Worm (Caenorhabditis elegans) whole organism, L1 larva: ENCODE measurements around the gene R10F2.5.

Experiments used
- ets-5 ChIP-seq: fragments of 200-800 bp; sonication (Bioruptor generic); IDR thresholded peaks from 2 replicates; pipeline ENCODE4 v1.3.6; 2022; ENCODE audit warnings: missing genetic modification characterization, missing compliant biosample characterization
- nhr-11 ChIP-seq: fragments of 150-350 bp; optimal IDR thresholded peaks from 2 replicates; lab custom pipeline; 2014; ENCODE audit warnings: missing biosample characterization, missing genetic modification characterization
- sptf-1 ChIP-seq: fragments of 150-350 bp; optimal IDR thresholded peaks from 2 replicates; lab custom pipeline; 2014; ENCODE audit warnings: missing biosample characterization, missing genetic modification characterization

- no peak for TF ChIP-seq ets-5 (GFP tag; lab: Robert Waterston, UW)
- TF ChIP-seq sptf-1 (tag; lab: Kevin White, UChicago): no peak
- TF ChIP-seq nhr-11: no peak
Observed at ce11 chrIII:2908859-2909258, 15.7 kb downstream of the R10F2.5 start.
